Worm (Caenorhabditis elegans) whole organism, midembryonic: ENCODE results near the gene F31B9.2.

Experiments
- T22C8.4 ChIP-seq: fragments of 200-800 bp; sonication (Bioruptor generic); IDR thresholded peaks from 2 replicates; pipeline ENCODE4 v1.3.6; 2022; ENCODE audit warnings: missing genetic modification characterization, missing compliant biosample characterization
- cog-1 ChIP-seq: sonication (generic microtip); optimal IDR thresholded peaks from 2 replicates; lab custom pipeline; 2016; ENCODE audit warnings: missing genetic modification characterization, missing compliant biosample characterization
- flt-1 ChIP-seq: fragments of 200-800 bp; sonication (Bioruptor generic); IDR thresholded peaks from 2 replicates; pipeline ENCODE4 v1.3.6; 2022; ENCODE audit warnings: missing genetic modification characterization, missing compliant biosample characterization
- ztf-23 ChIP-seq: fragments of 200-800 bp; sonication (Bioruptor generic); IDR thresholded peaks from 2 replicates; pipeline ENCODE4 v1.3.6; 2022; ENCODE audit warnings: missing genetic modification reagents, missing genetic modification characterization, missing compliant biosample characterization

DNA sequence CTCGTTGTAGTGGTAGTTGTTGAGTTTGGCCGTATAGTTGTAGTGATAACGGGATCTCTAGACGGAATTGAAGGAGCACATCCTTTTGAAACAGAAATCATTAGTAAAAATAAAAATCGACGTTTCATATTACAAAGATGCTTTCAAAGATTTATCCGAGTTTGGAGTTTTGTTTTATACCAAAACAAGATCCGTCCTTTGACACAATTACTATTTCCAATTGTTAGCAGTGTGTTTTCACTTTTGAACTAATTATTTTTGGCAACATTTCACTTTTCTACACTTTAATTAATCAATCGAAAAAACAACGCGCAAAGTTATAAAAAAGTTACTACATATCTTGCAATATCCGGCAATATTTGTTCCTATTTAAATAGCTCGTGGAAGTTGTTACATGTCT, at the start of gene F31B9.2, which contains the start of gene F31B9.4:
- TF ChIP-seq flt-1 (GFP tag; lab: Robert Waterston, UW) (no peak), ztf-23 (GFP tag; lab: Robert Waterston, UW) (no peak), T22C8.4 (GFP tag; lab: Robert Waterston, UW) (no peak), cog-1 (tag; lab: Kevin White, UChicago) (no peak)
